Fruit fly (Drosophila melanogaster): ENCODE data around the gene NAAT1.

Gene NAAT1

dm6 chrX:5410749-5411148 is at the start of gene NAAT1:
TSS of gene NAAT1 (minus strand) at chrX:5410849.
- TF ChIP-seq h (optimal IDR thresholded peaks at IDR 0.05): no peak
- TF ChIP-seq Myc (optimal IDR thresholded peaks at IDR 0.05): no peak
- TF ChIP-seq ttk (optimal IDR thresholded peaks at IDR 0.05): no peak

dm6 chrX:5446404-5446803 is 35.8 kb upstream of the NAAT1 start, which contains the start of gene SPR:
TSS of gene SPR (plus strand) at chrX:5446656.
- TF ChIP-seq Sin3A (optimal IDR thresholded peaks at IDR 0.05) (no peak), Myc (optimal IDR thresholded peaks at IDR 0.05) (no peak), ttk (optimal IDR thresholded peaks at IDR 0.05) (no peak), insv (optimal IDR thresholded peaks at IDR 0.05) (no peak), psq (optimal IDR thresholded peaks at IDR 0.05) (no peak), h (optimal IDR thresholded peaks at IDR 0.05) (no peak)

dm6 chrX:5432635-5433482 is 22.2 kb upstream of the NAAT1 start:
- TF ChIP-seq Myc (optimal IDR thresholded peaks at IDR 0.05): no peak
- TF ChIP-seq psq (optimal IDR thresholded peaks at IDR 0.05): no peak
- TF ChIP-seq ttk (optimal IDR thresholded peaks at IDR 0.05): no peak
- TF ChIP-seq insv (optimal IDR thresholded peaks at IDR 0.05): no peak
- no peak for TF ChIP-seq h (optimal IDR thresholded peaks at IDR 0.05)
- no peak for TF ChIP-seq Sin3A (optimal IDR thresholded peaks at IDR 0.05)

- no peak for TF ChIP-seq h (optimal IDR thresholded peaks at IDR 0.05)
- no peak for TF ChIP-seq ttk (optimal IDR thresholded peaks at IDR 0.05)
- TF ChIP-seq Myc (optimal IDR thresholded peaks at IDR 0.05): no peak
- no peak for TF ChIP-seq insv (optimal IDR thresholded peaks at IDR 0.05)
- no peak for TF ChIP-seq psq (optimal IDR thresholded peaks at IDR 0.05)
- TF ChIP-seq Sin3A (optimal IDR thresholded peaks at IDR 0.05): no peak
These were observed 19.3 kb upstream of the NAAT1 start for dm6 chrX:5429778-5430576.

dm6 chrX:5429271-5429670 is 18.6 kb upstream of the NAAT1 start, which contains the start of gene CG15784:
TSS of gene CG15784 (plus strand) at chrX:5429571.
- TF ChIP-seq ttk (optimal IDR thresholded peaks at IDR 0.05): no peak
- no peak for TF ChIP-seq h (optimal IDR thresholded peaks at IDR 0.05)
- no peak for TF ChIP-seq Sin3A (optimal IDR thresholded peaks at IDR 0.05)
- no peak for TF ChIP-seq insv (optimal IDR thresholded peaks at IDR 0.05)
- no peak for TF ChIP-seq Myc (optimal IDR thresholded peaks at IDR 0.05)
- no peak for TF ChIP-seq psq (optimal IDR thresholded peaks at IDR 0.05)

- TF ChIP-seq Myc (optimal IDR thresholded peaks at IDR 0.05) (no peak), insv (optimal IDR thresholded peaks at IDR 0.05) (no peak), psq (optimal IDR thresholded peaks at IDR 0.05) (no peak), ttk (optimal IDR thresholded peaks at IDR 0.05) (no peak), Sin3A (optimal IDR thresholded peaks at IDR 0.05) (no peak), h (optimal IDR thresholded peaks at IDR 0.05) (no peak)
These were observed 17.9 kb upstream of the NAAT1 start for dm6 chrX:5428341-5429077.

dm6 chrX:5427261-5427660 is 16.6 kb upstream of the NAAT1 start, which contains the start of gene CG16756:
TSS of gene CG16756 (plus strand) at chrX:5427517.
- TF ChIP-seq psq (optimal IDR thresholded peaks at IDR 0.05) (no peak), ttk (optimal IDR thresholded peaks at IDR 0.05) (no peak), Myc (optimal IDR thresholded peaks at IDR 0.05) (no peak), insv (optimal IDR thresholded peaks at IDR 0.05) (no peak), Sin3A (optimal IDR thresholded peaks at IDR 0.05) (no peak), h (optimal IDR thresholded peaks at IDR 0.05) (no peak)

- no peak for TF ChIP-seq insv (optimal IDR thresholded peaks at IDR 0.05)
- no peak for TF ChIP-seq Myc (optimal IDR thresholded peaks at IDR 0.05)
- no peak for TF ChIP-seq ttk (optimal IDR thresholded peaks at IDR 0.05)
- no peak for TF ChIP-seq Sin3A (optimal IDR thresholded peaks at IDR 0.05)
- TF ChIP-seq h (optimal IDR thresholded peaks at IDR 0.05): no peak
- TF ChIP-seq psq (optimal IDR thresholded peaks at IDR 0.05): no peak
These were observed 11.6 kb upstream of the NAAT1 start for dm6 chrX:5422251-5422551.

dm6 chrX:5421407-5422250 is 11.0 kb upstream of the NAAT1 start, which contains the start of gene Usp16-45:
TSS of gene Usp16-45 (plus strand) at chrX:5421533.
- no peak for TF ChIP-seq psq (optimal IDR thresholded peaks at IDR 0.05)
- TF ChIP-seq Myc (optimal IDR thresholded peaks at IDR 0.05): no peak
- TF ChIP-seq Sin3A (optimal IDR thresholded peaks at IDR 0.05): no peak
- TF ChIP-seq ttk (optimal IDR thresholded peaks at IDR 0.05): no peak
- TF ChIP-seq insv (optimal IDR thresholded peaks at IDR 0.05): no peak
- no peak for TF ChIP-seq h (optimal IDR thresholded peaks at IDR 0.05)

dm6 chrX:5420568-5421019 is 9.9 kb upstream of the NAAT1 start, which contains the start of gene spoon:
TSS of gene spoon (minus strand) at chrX:5420867.
- TF ChIP-seq insv (optimal IDR thresholded peaks at IDR 0.05): no peak
- no peak for TF ChIP-seq ttk (optimal IDR thresholded peaks at IDR 0.05)
- no peak for TF ChIP-seq psq (optimal IDR thresholded peaks at IDR 0.05)
- no peak for TF ChIP-seq Myc (optimal IDR thresholded peaks at IDR 0.05)

Data from Kc167 (cell line).